Worm (Caenorhabditis elegans): ENCODE data around the gene lin-23.

DNA sequence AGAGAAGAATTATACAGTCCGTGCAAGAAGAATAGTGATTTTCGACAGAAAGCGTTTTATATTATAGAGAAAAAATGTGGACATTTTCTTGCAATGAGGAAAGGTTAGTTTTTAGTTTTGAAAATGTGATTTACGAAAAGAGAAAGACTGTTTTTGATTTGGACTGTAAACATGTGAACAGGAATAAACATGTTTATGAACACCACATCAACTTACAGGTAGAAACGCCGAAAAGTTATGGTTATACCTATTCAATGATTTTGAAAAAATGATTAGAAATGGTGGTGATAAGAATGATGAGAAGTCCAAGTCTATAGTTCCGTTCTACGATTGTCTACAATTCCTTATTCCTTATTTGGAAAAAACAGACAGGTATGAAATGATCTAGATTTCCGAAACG is 26.6 kb upstream of the lin-23 start:
- TF ChIP-seq set-16 (GFP tag; IDR thresholded peaks at IDR 0.05) = no peak
- TF ChIP-seq lin-13 (GFP tag; optimal IDR thresholded peaks at IDR 0.05) = no peak
- no peak for TF ChIP-seq Y5F2A.4 (GFP tag; optimal IDR thresholded peaks at IDR 0.05)
- no peak for TF ChIP-seq unc-62 (GFP tag; optimal IDR thresholded peaks at IDR 0.05 in 1 of 2)
- no peak for TF ChIP-seq unc-62 (tag; optimal IDR thresholded peaks at IDR 0.05)
- TF ChIP-seq F37D6.2 (tag; optimal IDR thresholded peaks at IDR 0.05) = no peak
- TF ChIP-seq nhr-25 (tag; optimal IDR thresholded peaks at IDR 0.05; ENCODE audit: borderline replicate concordance, insufficient read depth) = no peak

All from whole organism, L4 larva.